Fruit fly (Drosophila melanogaster) whole organism, embryonic: ENCODE results near the gene Shc.
A peak's percentile ranks its signal among the peaks of the same experiment; 100 is the strongest.

Experiments used
- B-H1 ChIP-seq: fragments of 200-800 bp; sonication (Bioruptor generic); IDR thresholded peaks from 3 replicates; pipeline ENCODE4 v1.3.6; 2022; ENCODE audit warnings: missing biosample characterization, missing genetic modification characterization
- CG10147 ChIP-seq: fragments of 200-800 bp; sonication (Bioruptor generic); optimal IDR thresholded peaks from 2 replicates; lab custom pipeline; 2019; ENCODE audit warnings: missing biosample characterization, mild to moderate bottlenecking, missing genetic modification characterization, moderate library complexity
- CG11504 ChIP-seq: fragments of 200-800 bp; sonication (Bioruptor generic); optimal IDR thresholded peaks from 3 replicates; lab custom pipeline; 2019; ENCODE audit warnings: missing biosample characterization, mild to moderate bottlenecking, missing genetic modification characterization, moderate library complexity
- CG11723 ChIP-seq: fragments of 200-800 bp; sonication (Bioruptor generic); optimal IDR thresholded peaks from 2 replicates; lab custom pipeline; 2017; ENCODE audit warnings: missing biosample characterization, mild to moderate bottlenecking, missing genetic modification characterization
- CG13296 ChIP-seq: fragments of 200-800 bp; sonication (Bioruptor generic); optimal IDR thresholded peaks from 3 replicates; lab custom pipeline; 2018; ENCODE audit warnings: missing biosample characterization, mild to moderate bottlenecking, missing genetic modification characterization
- CG13624 ChIP-seq: fragments of 200-800 bp; sonication (Bioruptor generic); optimal IDR thresholded peaks from 2 replicates; lab custom pipeline; 2016; ENCODE audit warnings: missing biosample characterization, missing genetic modification characterization
- CG14441 ChIP-seq: fragments of 200-800 bp; sonication (Bioruptor generic); IDR thresholded peaks from 2 replicates; pipeline ENCODE4 v1.3.6; 2022; ENCODE audit warnings: missing biosample characterization, missing genetic modification characterization
- CG14965 ChIP-seq: fragments of 200-800 bp; sonication (Bioruptor generic); optimal IDR thresholded peaks from 2 replicates; lab custom pipeline; 2016; ENCODE audit warnings: missing biosample characterization, missing genetic modification characterization, borderline replicate concordance
- CG15011 ChIP-seq: fragments of 200-800 bp; sonication (Bioruptor generic); optimal IDR thresholded peaks from 3 replicates; lab custom pipeline; 2018; ENCODE audit warnings: missing biosample characterization, mild to moderate bottlenecking, missing genetic modification characterization
- CG16815 ChIP-seq: fragments of 200-800 bp; sonication (Bioruptor generic); optimal IDR thresholded peaks from 3 replicates; lab custom pipeline; 2017; ENCODE audit warnings: missing biosample characterization, mild to moderate bottlenecking, missing genetic modification characterization
- CG17186 ChIP-seq: fragments of 200-800 bp; sonication (Bioruptor generic); optimal IDR thresholded peaks from 3 replicates; lab custom pipeline; 2017; ENCODE audit warnings: missing biosample characterization, missing genetic modification reagents, missing genetic modification characterization
- CG17385 ChIP-seq: fragments of 200-800 bp; sonication (Bioruptor generic); optimal IDR thresholded peaks from 3 replicates; lab custom pipeline; 2018; ENCODE audit warnings: missing biosample characterization, mild to moderate bottlenecking, missing genetic modification characterization
- CG17829 ChIP-seq: fragments of 200-800 bp; optimal IDR thresholded peaks from 2 replicates; lab custom pipeline; 2019; ENCODE audit warnings: missing biosample characterization, mild to moderate bottlenecking, missing genetic modification characterization, moderate library complexity
- CG3065 ChIP-seq: fragments of 200-800 bp; sonication (Bioruptor generic); optimal IDR thresholded peaks from 2 replicates; lab custom pipeline; 2016; ENCODE audit warnings: missing biosample characterization, missing genetic modification characterization
- CG7839 ChIP-seq: fragments of 200-800 bp; sonication (Bioruptor generic); optimal IDR thresholded peaks from 3 replicates; lab custom pipeline; 2018; ENCODE audit warnings: missing biosample characterization, mild to moderate bottlenecking, missing genetic modification characterization, moderate library complexity
- CG8290 ChIP-seq, 3 experiments: fragments of 200-800 bp; sonication (Bioruptor generic); optimal IDR thresholded peaks; 2 replicates each; lab custom pipeline; 2016 to 2019; ENCODE audit warnings: missing biosample characterization in 3 of 3, missing genetic modification characterization in 3 of 3, mild to moderate bottlenecking in 2 of 3, moderate library complexity in 1 of 3
- CG8478 ChIP-seq: fragments of >200 bp; optimal IDR thresholded peaks from 2 replicates; lab custom pipeline; 2018
- CG8924 ChIP-seq: fragments of 200-800 bp; optimal IDR thresholded peaks from 3 replicates; lab custom pipeline; 2019; ENCODE audit warnings: missing biosample characterization, mild to moderate bottlenecking, missing genetic modification characterization, moderate library complexity
- CG8944 ChIP-seq: fragments of 200-800 bp; sonication (Bioruptor generic); optimal IDR thresholded peaks from 3 replicates; lab custom pipeline; 2016; ENCODE audit warnings: missing biosample characterization, missing genetic modification characterization
- CG9215 ChIP-seq: fragments of 200-800 bp; sonication (Bioruptor generic); IDR thresholded peaks from 2 replicates; pipeline ENCODE4 v1.3.6; 2022; ENCODE audit warnings: missing biosample characterization, missing genetic modification characterization
- D19A ChIP-seq: fragments of 200-800 bp; optimal IDR thresholded peaks from 3 replicates; lab custom pipeline; 2019; ENCODE audit warnings: missing biosample characterization, mild to moderate bottlenecking, missing genetic modification characterization, moderate library complexity
- Dbx ChIP-seq: fragments of 200-800 bp; sonication (Bioruptor generic); IDR thresholded peaks from 3 replicates; pipeline ENCODE4 v1.3.6; 2022; ENCODE audit warnings: missing biosample characterization, missing genetic modification characterization
- Dip3 ChIP-seq: fragments of 200-800 bp; sonication (Bioruptor generic); optimal IDR thresholded peaks from 3 replicates; lab custom pipeline; 2016; ENCODE audit warnings: missing biosample characterization, missing genetic modification characterization
- Dp ChIP-seq: fragments of 200-800 bp; sonication (Bioruptor generic); optimal IDR thresholded peaks from 2 replicates; lab custom pipeline; 2018; ENCODE audit warnings: missing biosample characterization, mild to moderate bottlenecking, missing genetic modification characterization, moderate library complexity
- Eip74EF ChIP-seq, 2 experiments: fragments of 200-800 bp in 1 of 2; fragments of >200 bp in 1 of 2; sonication (Bioruptor generic) in 1 of 2; optimal IDR thresholded peaks; 2 replicates each; lab custom pipeline; 2017 to 2019; ENCODE audit warnings: missing biosample characterization in 2 of 2, missing genetic modification characterization in 2 of 2, mild to moderate bottlenecking in 1 of 2, moderate library complexity in 1 of 2
- Lpt ChIP-seq: fragments of >200 bp; optimal IDR thresholded peaks from 2 replicates; lab custom pipeline; 2018; ENCODE audit warnings: missing biosample characterization, missing genetic modification characterization
- MTF-1 ChIP-seq: fragments of 200-800 bp; sonication (Bioruptor generic); optimal IDR thresholded peaks from 2 replicates; lab custom pipeline; 2018; ENCODE audit warnings: missing biosample characterization, mild to moderate bottlenecking, missing genetic modification characterization, borderline replicate concordance
- NK7.1 ChIP-seq: fragments of 200-800 bp; sonication (Bioruptor generic); optimal IDR thresholded peaks from 3 replicates; lab custom pipeline; 2016; ENCODE audit warnings: missing biosample characterization, missing genetic modification characterization
- Sry-β ChIP-seq: fragments of 200-800 bp; sonication (Bioruptor generic); optimal IDR thresholded peaks from 2 replicates; lab custom pipeline; 2018; ENCODE audit warnings: missing biosample characterization, mild to moderate bottlenecking, missing genetic modification characterization, moderate library complexity
- Vsx1 ChIP-seq: fragments of 200-800 bp; sonication (Bioruptor generic); optimal IDR thresholded peaks from 2 replicates; lab custom pipeline; 2017; ENCODE audit warnings: missing biosample characterization, mild to moderate bottlenecking, missing genetic modification characterization, missing genetic modification reagents
- amos ChIP-seq: fragments of 200-800 bp; sonication (Bioruptor generic); IDR thresholded peaks from 2 replicates; pipeline ENCODE4 v1.3.6; 2022; ENCODE audit warnings: missing biosample characterization, missing genetic modification characterization; ENCODE audit not compliant: partially characterized antibody
- az2 ChIP-seq: fragments of 200-800 bp; sonication (Bioruptor generic); optimal IDR thresholded peaks from 3 replicates; lab custom pipeline; 2016; ENCODE audit warnings: missing biosample characterization, missing genetic modification characterization
- cad ChIP-seq: fragments of >200 bp; optimal IDR thresholded peaks from 2 replicates; lab custom pipeline; 2017; ENCODE audit warnings: missing biosample characterization, missing genetic modification characterization
- croc ChIP-seq: fragments of 200-800 bp; sonication (Bioruptor generic); conservative IDR thresholded peaks from 3 replicates; pipeline ENCODE4 v1.3.6; 2022; ENCODE audit warnings: missing biosample characterization, missing genetic modification characterization
- danr ChIP-seq: fragments of 200-800 bp; sonication (Bioruptor generic); IDR thresholded peaks from 2 replicates; pipeline ENCODE4 v1.3.6; 2022; ENCODE audit warnings: missing biosample characterization, missing genetic modification characterization
- dysf ChIP-seq: fragments of 200-800 bp; sonication (Bioruptor generic); IDR thresholded peaks from 3 replicates; pipeline ENCODE4 v1.3.6; 2022; ENCODE audit warnings: missing biosample characterization, missing genetic modification characterization
- ewg ChIP-seq: fragments of 200-800 bp; sonication (Bioruptor generic); optimal IDR thresholded peaks from 3 replicates; lab custom pipeline; 2017; ENCODE audit warnings: mild to moderate bottlenecking, missing biosample characterization, missing genetic modification reagents, missing genetic modification characterization
- fd3F ChIP-seq: fragments of 200-800 bp; sonication (Bioruptor generic); optimal IDR thresholded peaks from 2 replicates; lab custom pipeline; 2018; ENCODE audit warnings: missing biosample characterization, mild to moderate bottlenecking, missing genetic modification characterization, moderate library complexity
- ftz-f1 ChIP-seq: fragments of 200-800 bp; sonication (Bioruptor generic); optimal IDR thresholded peaks from 2 replicates; lab custom pipeline; 2016; ENCODE audit warnings: missing biosample characterization, missing genetic modification characterization
- gcm2 ChIP-seq: fragments of 200-800 bp; sonication (Bioruptor generic); optimal IDR thresholded peaks from 2 replicates; lab custom pipeline; 2016; ENCODE audit warnings: missing biosample characterization, missing genetic modification characterization
- gsb ChIP-seq: fragments of 200-800 bp; sonication (Bioruptor generic); IDR thresholded peaks from 2 replicates; pipeline ENCODE4 v1.3.6; 2022; ENCODE audit warnings: missing biosample characterization, missing genetic modification characterization
- jing ChIP-seq: fragments of 200-800 bp; sonication (Bioruptor generic); optimal IDR thresholded peaks from 2 replicates; lab custom pipeline; 2018; ENCODE audit warnings: missing biosample characterization, mild to moderate bottlenecking, missing genetic modification characterization
- lilli ChIP-seq: fragments of 200-800 bp; sonication (Bioruptor generic); optimal IDR thresholded peaks from 3 replicates; lab custom pipeline; 2016; ENCODE audit warnings: missing biosample characterization, missing genetic modification characterization
- nom ChIP-seq: fragments of 200-800 bp; sonication (Bioruptor generic); optimal IDR thresholded peaks from 2 replicates; lab custom pipeline; 2017; ENCODE audit warnings: missing biosample characterization, missing genetic modification characterization, mild to moderate bottlenecking, moderate library complexity, missing genetic modification reagents
- repo ChIP-seq: fragments of 200-800 bp; sonication (Bioruptor generic); optimal IDR thresholded peaks from 2 replicates; lab custom pipeline; 2016; ENCODE audit warnings: missing biosample characterization, missing genetic modification characterization
- wor ChIP-seq: fragments of 200-800 bp; sonication (Bioruptor generic); IDR thresholded peaks from 2 replicates; pipeline ENCODE4 v1.3.6; 2022; ENCODE audit warnings: missing biosample characterization, missing genetic modification characterization
- yki ChIP-seq: fragments of >200 bp; optimal IDR thresholded peaks from 3 replicates; lab custom pipeline; 2018
- z ChIP-seq: fragments of 200-800 bp; sonication (Bioruptor generic); IDR thresholded peaks from 3 replicates; pipeline ENCODE4 v1.3.6; 2022; ENCODE audit warnings: missing biosample characterization, missing genetic modification characterization
- zen2 ChIP-seq: fragments of 200-800 bp; sonication (Bioruptor generic); IDR thresholded peaks from 3 replicates; pipeline ENCODE4 v1.3.6; 2022; ENCODE audit warnings: missing biosample characterization, missing genetic modification characterization; ENCODE audit not compliant: partially characterized antibody

Gene Shc

dm6 chr3L:9383345-9384075, 43.3 kb upstream of the Shc start, which contains the start of gene Hsp27 (continued):
- TF ChIP-seq ftz-f1 (peak; percentile 81), CG17186 (GFP tag; lab: Kevin White, UChicago) (peak; percentile 92), az2 (peak; percentile 99), CG11723 (GFP tag; lab: Kevin White, UChicago) (peak; percentile 96), zen2 (GFP tag; lab: Robert Waterston, UW) (no peak), danr (GFP tag; lab: Robert Waterston, UW) (peak; percentile 97), CG17829 (tag; lab: Kevin White, UChicago) (peak; percentile 98), Dp (GFP tag; lab: Kevin White, UChicago) (peak; percentile 32), Eip74EF (GFP tag; optimal IDR thresholded peaks at IDR 0.05; lab: Kevin White, UChicago) (peak in 1 of 2 experiments; percentile 97), gsb (GFP tag; lab: Robert Waterston, UW) (peak; percentile 96), Sry-β (GFP tag; lab: Kevin White, UChicago) (peak; percentile 70), CG14965 (GFP tag; lab: Kevin White, UChicago) (peak; percentile 61), CG8924 (tag; lab: Kevin White, UChicago) (peak; percentile 98), CG8290 (GFP tag; optimal IDR thresholded peaks at IDR 0.05; lab: Kevin White, UChicago) (peak; percentile 95), CG8290 (tag; optimal IDR thresholded peaks at IDR 0.05; lab: Kevin White, UChicago) (peak in 1 of 2 experiments; percentile 66), Dbx (GFP tag; lab: Robert Waterston, UW) (peak; percentile 97), B-H1 (GFP tag; lab: Robert Waterston, UW) (peak; percentile 98), CG7839 (tag; lab: Kevin White, UChicago) (peak; percentile 99), Lpt (GFP tag; lab: Kevin White, UChicago) (no peak), z (GFP tag; lab: Robert Waterston, UW) (peak; percentile 78; the same call in 2 of the 3 replicates), CG14441 (peak; percentile 99), fd3F (peak; percentile 94), lilli (GFP tag; lab: Kevin White, UChicago) (peak; percentile 98), cad (GFP tag; lab: Kevin White, UChicago) (no peak), CG11504 (peak; percentile 97), CG9215 (peak; percentile 96), D19A (tag; lab: Kevin White, UChicago) (peak; percentile 96), gcm2 (GFP tag; lab: Kevin White, UChicago) (peak; percentile 92), CG13624 (GFP tag; lab: Kevin White, UChicago) (peak; percentile 96), CG15011 (GFP tag; lab: Kevin White, UChicago) (peak; percentile 96), amos (GFP tag; lab: Robert Waterston, UW) (no peak; the same call in 1 of the 2 replicates), repo (peak; percentile 89), Dip3 (peak; percentile 93), CG16815 (GFP tag; lab: Kevin White, UChicago) (peak; percentile 97), NK7.1 (peak; percentile 93), dysf (GFP tag; lab: Robert Waterston, UW) (peak; percentile 99), CG8478 (lab: Kevin White, UChicago) (peak; percentile 27), nom (GFP tag; lab: Kevin White, UChicago) (peak; percentile 98), CG13296 (GFP tag; lab: Kevin White, UChicago) (peak; percentile 95), wor (GFP tag; lab: Robert Waterston, UW) (peak; percentile 97), jing (GFP tag; lab: Kevin White, UChicago) (peak; percentile 96), CG8944 (GFP tag; lab: Kevin White, UChicago) (peak; percentile 86), yki (lab: Kevin White, UChicago) (no peak), Vsx1 (peak; percentile 96), croc (GFP tag; lab: Robert Waterston, UW) (peak; percentile 98), CG17385 (peak; percentile 94), ewg (GFP tag; lab: Kevin White, UChicago) (peak; percentile 97), CG10147 (peak; percentile 96), CG3065 (GFP tag; lab: Kevin White, UChicago) (peak; percentile 95), MTF-1 (GFP tag; lab: Kevin White, UChicago) (peak; percentile 94)
